Worm (Caenorhabditis elegans) whole organism, L3 larva: ENCODE results near the gene K07F5.15.

Experiments
- R02D3.7 ChIP-seq: fragments of 150-350 bp; optimal IDR thresholded peaks from 2 replicates; lab custom pipeline; 2014; ENCODE audit warnings: missing biosample characterization, missing genetic modification characterization
- ZK546.5 ChIP-seq: sonication (generic microtip); optimal IDR thresholded peaks from 2 replicates; lab custom pipeline; 2017; ENCODE audit warnings: missing biosample characterization, missing genetic modification characterization
- ama-1 ChIP-seq: fragments of 150-350 bp; optimal IDR thresholded peaks from 2 replicates; lab custom pipeline; 2018
- ceh-28 ChIP-seq: fragments of 150-350 bp; optimal IDR thresholded peaks from 2 replicates; lab custom pipeline; 2014; ENCODE audit warnings: missing biosample characterization, missing genetic modification reagents, missing genetic modification characterization
- ceh-82 ChIP-seq: fragments of 150-350 bp; optimal IDR thresholded peaks from 2 replicates; lab custom pipeline; 2014; ENCODE audit warnings: missing biosample characterization, missing genetic modification characterization
- daf-12 ChIP-seq: fragments of 150-350 bp; optimal IDR thresholded peaks from 2 replicates; lab custom pipeline; 2014; ENCODE audit warnings: missing biosample characterization, missing genetic modification reagents, missing genetic modification characterization
- egl-27 ChIP-seq: sonication (generic microtip); optimal IDR thresholded peaks from 4 replicates; lab custom pipeline; 2017; ENCODE audit warnings: missing biosample characterization, missing genetic modification reagents, missing genetic modification characterization
- elt-3 ChIP-seq, 3 experiments: fragments of 150-350 bp in 1 of 3; sonication (generic microtip) in 2 of 3; optimal IDR thresholded peaks; 2 replicates in 2 of 3; 4 replicates in 1 of 3; lab custom pipeline; 2014 to 2017; ENCODE audit warnings: missing biosample characterization in 3 of 3, missing genetic modification characterization in 3 of 3
- fkh-2 ChIP-seq: fragments of 150-350 bp; optimal IDR thresholded peaks from 2 replicates; lab custom pipeline; 2014; ENCODE audit warnings: missing biosample characterization, missing genetic modification reagents, missing genetic modification characterization
- fos-1 ChIP-seq: fragments of 150-350 bp; optimal IDR thresholded peaks from 2 replicates; lab custom pipeline; 2014; ENCODE audit warnings: missing biosample characterization, missing genetic modification characterization
- hmg-11 ChIP-seq: sonication (generic microtip); optimal IDR thresholded peaks from 2 replicates; lab custom pipeline; 2016; ENCODE audit warnings: missing genetic modification characterization, missing compliant biosample characterization
- jun-1 ChIP-seq: fragments of 150-350 bp; optimal IDR thresholded peaks from 2 replicates; lab custom pipeline; 2014; ENCODE audit warnings: missing biosample characterization, missing genetic modification reagents, missing genetic modification characterization
- lin-15B ChIP-seq: fragments of 150-350 bp; optimal IDR thresholded peaks from 2 replicates; lab custom pipeline; 2014; ENCODE audit warnings: missing biosample characterization, missing genetic modification characterization
- lin-39 ChIP-seq: fragments of 150-350 bp; optimal IDR thresholded peaks from 2 replicates; lab custom pipeline; 2018; ENCODE audit warnings: missing biosample characterization, missing genetic modification reagents, missing genetic modification characterization
- mdl-1 ChIP-seq: fragments of 150-350 bp; optimal IDR thresholded peaks from 2 replicates; lab custom pipeline; 2014; ENCODE audit warnings: missing biosample characterization, missing genetic modification characterization
- mml-1 ChIP-seq: fragments of 150-350 bp; sonication (generic microtip); optimal IDR thresholded peaks from 3 replicates; lab custom pipeline; 2014; ENCODE audit warnings: missing biosample characterization, missing genetic modification characterization
- nfya-1 ChIP-seq: sonication (generic microtip); optimal IDR thresholded peaks from 2 replicates; lab custom pipeline; 2017; ENCODE audit warnings: missing genetic modification characterization, mild to moderate bottlenecking, missing compliant biosample characterization, antibody characterized with exemption, moderate library complexity; ENCODE audit not compliant: insufficient read depth
- nhr-11 ChIP-seq: fragments of 150-350 bp; optimal IDR thresholded peaks from 2 replicates; lab custom pipeline; 2014; ENCODE audit warnings: missing biosample characterization, missing genetic modification characterization
- nhr-12 ChIP-seq: fragments of 150-350 bp; optimal IDR thresholded peaks from 2 replicates; lab custom pipeline; 2014; ENCODE audit warnings: missing biosample characterization, missing genetic modification characterization
- nhr-23 ChIP-seq: fragments of 150-350 bp; optimal IDR thresholded peaks from 2 replicates; lab custom pipeline; 2014; ENCODE audit warnings: missing biosample characterization, missing genetic modification reagents, missing genetic modification characterization
- nhr-237 ChIP-seq: fragments of 150-350 bp; optimal IDR thresholded peaks from 2 replicates; lab custom pipeline; 2014; ENCODE audit warnings: missing biosample characterization, missing genetic modification characterization
- nhr-25 ChIP-seq: sonication (generic microtip); optimal IDR thresholded peaks from 2 replicates; lab custom pipeline; 2017; ENCODE audit warnings: missing biosample characterization, missing genetic modification characterization
- nhr-28 ChIP-seq: fragments of 150-350 bp; optimal IDR thresholded peaks from 2 replicates; lab custom pipeline; 2014; ENCODE audit warnings: missing biosample characterization, missing genetic modification characterization
- nhr-43 ChIP-seq: sonication (generic microtip); optimal IDR thresholded peaks from 2 replicates; lab custom pipeline; 2016; ENCODE audit warnings: mild to moderate bottlenecking, missing genetic modification characterization, missing compliant biosample characterization; ENCODE audit not compliant: poor library complexity, severe bottlenecking
- nhr-67 ChIP-seq: fragments of 150-350 bp; optimal IDR thresholded peaks from 2 replicates; lab custom pipeline; 2014; ENCODE audit warnings: missing biosample characterization, missing genetic modification characterization
- nhr-76 ChIP-seq: fragments of 150-350 bp; sonication (generic microtip); optimal IDR thresholded peaks from 5 replicates; lab custom pipeline; 2014; ENCODE audit warnings: missing biosample characterization, missing genetic modification characterization
- nhr-77 ChIP-seq: fragments of 150-350 bp; optimal IDR thresholded peaks from 2 replicates; lab custom pipeline; 2014; ENCODE audit warnings: missing biosample characterization, missing genetic modification characterization
- pha-4 ChIP-seq: fragments of 150-350 bp; optimal IDR thresholded peaks from 2 replicates; lab custom pipeline; 2014; ENCODE audit warnings: missing biosample characterization, missing genetic modification reagents, missing genetic modification characterization
- pqm-1 ChIP-seq: fragments of 150-350 bp; optimal IDR thresholded peaks from 2 replicates; lab custom pipeline; 2017; ENCODE audit warnings: missing biosample characterization, missing genetic modification characterization, inconsistent platforms
- sea-2 ChIP-seq: fragments of 150-350 bp; sonication (generic microtip); optimal IDR thresholded peaks from 4 replicates; lab custom pipeline; 2014; ENCODE audit warnings: missing biosample characterization, missing genetic modification reagents, missing genetic modification characterization
- tbx-2 ChIP-seq: sonication (generic microtip); optimal IDR thresholded peaks from 2 replicates; lab custom pipeline; 2016; ENCODE audit warnings: mild to moderate bottlenecking, missing genetic modification characterization, missing compliant biosample characterization
- zag-1 ChIP-seq: fragments of 150-350 bp; optimal IDR thresholded peaks from 2 replicates; lab custom pipeline; 2014; ENCODE audit warnings: missing biosample characterization, missing genetic modification characterization

The K07F5.15 gene

ce11 chrIV:9864778-9865177, at the start of gene K07F5.15, which contains the start of gene K07F5.22:
Gene K07F5.15 (plus strand): TSS chrIV:9865078.
Gene K07F5.22 (plus strand): TSS chrIV:9865078.
- TF ChIP-seq sea-2 (GFP tag; lab: Kevin White, UChicago): no peak
- no peak for TF ChIP-seq nhr-237
- TF ChIP-seq ceh-28 (tag; lab: Kevin White, UChicago): no peak
- no peak for TF ChIP-seq mdl-1 (tag; lab: Kevin White, UChicago)
- no peak for TF ChIP-seq zag-1 (tag; lab: Kevin White, UChicago)
- no peak for TF ChIP-seq hmg-11 (tag; lab: Kevin White, UChicago)
- TF ChIP-seq egl-27 (tag; lab: Kevin White, UChicago): no peak
- TF ChIP-seq lin-15B (tag; lab: Kevin White, UChicago): no peak
- TF ChIP-seq fkh-2 (tag; lab: Kevin White, UChicago): no peak
- no peak for TF ChIP-seq nhr-43
- no peak for TF ChIP-seq nhr-67 (tag; lab: Kevin White, UChicago)
- TF ChIP-seq pqm-1: no peak
- no peak for TF ChIP-seq nhr-76 (tag; lab: Kevin White, UChicago)
- no peak for TF ChIP-seq lin-39 (tag; lab: Kevin White, UChicago)

ce11 chrIV:9815432-9815831, 49.4 kb upstream of the K07F5.15 start, which contains the start of gene egl-20:
Gene egl-20 (minus strand): TSS chrIV:9815532.
- TF ChIP-seq nhr-28 (tag; lab: Kevin White, UChicago) (no peak), nhr-23 (tag; lab: Kevin White, UChicago) (no peak), fos-1 (no peak), nfya-1 (tag; lab: Kevin White, UChicago) (no peak), tbx-2 (no peak), R02D3.7 (tag; lab: Kevin White, UChicago) (no peak), nhr-67 (tag; lab: Kevin White, UChicago) (no peak), mdl-1 (tag; lab: Kevin White, UChicago) (no peak), jun-1 (no peak), zag-1 (tag; lab: Kevin White, UChicago) (no peak), nhr-76 (tag; lab: Kevin White, UChicago) (no peak), nhr-25 (tag; lab: Kevin White, UChicago) (no peak), nhr-43 (no peak), hmg-11 (tag; lab: Kevin White, UChicago) (no peak), egl-27 (tag; lab: Kevin White, UChicago) (no peak), pha-4 (tag; lab: Kevin White, UChicago) (no peak), ZK546.5 (tag; lab: Kevin White, UChicago) (no peak), nhr-11 (tag; lab: Kevin White, UChicago) (no peak), ceh-82 (tag; lab: Kevin White, UChicago) (no peak), nhr-77 (tag; lab: Kevin White, UChicago) (no peak)

- TF ChIP-seq ama-1 (lab: Kevin White, UChicago): no peak
- TF ChIP-seq lin-15B (tag; lab: Kevin White, UChicago): no peak
- no peak for TF ChIP-seq egl-27 (tag; lab: Kevin White, UChicago)
- peak; percentile 40 for TF ChIP-seq nhr-23 (tag; lab: Kevin White, UChicago)
- TF ChIP-seq nhr-76 (tag; lab: Kevin White, UChicago): no peak
These were observed 43.3 kb upstream of the K07F5.15 start, which contains the start of gene col-123 for ce11 chrIV:9821621-9822020. Gene col-123 (plus strand): TSS chrIV:9821921.

ce11 chrIV:9822585-9822984, 42.3 kb upstream of the K07F5.15 start:
- TF ChIP-seq ceh-82 (tag; lab: Kevin White, UChicago) (no peak), nhr-77 (tag; lab: Kevin White, UChicago) (no peak), daf-12 (no peak), ama-1 (lab: Kevin White, UChicago) (no peak), zag-1 (tag; lab: Kevin White, UChicago) (no peak), lin-15B (tag; lab: Kevin White, UChicago) (no peak), nhr-28 (tag; lab: Kevin White, UChicago) (no peak), nhr-23 (tag; lab: Kevin White, UChicago) (no peak), fkh-2 (tag; lab: Kevin White, UChicago) (no peak), mml-1 (no peak), nhr-43 (no peak), elt-3 (tag; optimal IDR thresholded peaks at IDR 0.05; lab: Kevin White, UChicago) (no peak), nhr-11 (tag; lab: Kevin White, UChicago) (no peak), R02D3.7 (tag; lab: Kevin White, UChicago) (no peak), nfya-1 (tag; lab: Kevin White, UChicago) (no peak), nhr-67 (tag; lab: Kevin White, UChicago) (no peak), nhr-12 (tag; lab: Kevin White, UChicago) (no peak)
